Fruit fly (Drosophila melanogaster) whole organism, embryonic: ENCODE data around the gene Atu.
A peak's percentile ranks its signal among the peaks of the same experiment; 100 is the strongest.

Experiments used
- C15 ChIP-seq: fragments of 200-800 bp; sonication (Bioruptor generic); IDR thresholded peaks from 3 replicates; pipeline ENCODE4 v1.3.6; 2022; ENCODE audit warnings: missing biosample characterization, missing genetic modification characterization
- CG10209 ChIP-seq: fragments of 200-800 bp; sonication (Bioruptor generic); optimal IDR thresholded peaks from 3 replicates; lab custom pipeline; 2017; ENCODE audit warnings: missing biosample characterization, mild to moderate bottlenecking, missing genetic modification characterization, missing genetic modification reagents
- CG10366 ChIP-seq: fragments of 200-800 bp; sonication (Bioruptor generic); IDR thresholded peaks from 2 replicates; pipeline ENCODE4 v1.3.6; 2022; ENCODE audit warnings: missing biosample characterization, missing genetic modification characterization
- CG10431 ChIP-seq: fragments of 200-800 bp; sonication (Bioruptor generic); optimal IDR thresholded peaks from 3 replicates; lab custom pipeline; 2018; ENCODE audit warnings: missing biosample characterization, mild to moderate bottlenecking, missing genetic modification characterization
- CG12219 ChIP-seq: fragments of 200-800 bp; sonication (Bioruptor generic); optimal IDR thresholded peaks from 3 replicates; lab custom pipeline; 2018; ENCODE audit warnings: missing biosample characterization, mild to moderate bottlenecking, missing genetic modification characterization
- CG12391 ChIP-seq: fragments of 200-800 bp; sonication (Bioruptor generic); optimal IDR thresholded peaks from 3 replicates; lab custom pipeline; 2018; ENCODE audit warnings: missing biosample characterization, mild to moderate bottlenecking, missing genetic modification characterization, moderate library complexity
- CG12659 ChIP-seq: fragments of 200-800 bp; sonication (Bioruptor generic); optimal IDR thresholded peaks from 3 replicates; lab custom pipeline; 2017; ENCODE audit warnings: mild to moderate bottlenecking, missing biosample characterization, missing genetic modification reagents, missing genetic modification characterization
- CG12942 ChIP-seq: fragments of 200-800 bp; sonication (Bioruptor generic); optimal IDR thresholded peaks from 3 replicates; lab custom pipeline; 2016; ENCODE audit warnings: missing biosample characterization, missing genetic modification characterization
- CG13296 ChIP-seq: fragments of 200-800 bp; sonication (Bioruptor generic); optimal IDR thresholded peaks from 3 replicates; lab custom pipeline; 2018; ENCODE audit warnings: missing biosample characterization, mild to moderate bottlenecking, missing genetic modification characterization
- CG15011 ChIP-seq: fragments of 200-800 bp; sonication (Bioruptor generic); optimal IDR thresholded peaks from 3 replicates; lab custom pipeline; 2018; ENCODE audit warnings: missing biosample characterization, mild to moderate bottlenecking, missing genetic modification characterization
- CG15514 ChIP-seq: fragments of 200-800 bp; sonication (Bioruptor generic); optimal IDR thresholded peaks from 3 replicates; lab custom pipeline; 2017; ENCODE audit warnings: missing biosample characterization, missing genetic modification characterization, mild to moderate bottlenecking, moderate library complexity, missing genetic modification reagents
- CG17361 ChIP-seq: fragments of 200-800 bp; sonication (Bioruptor generic); IDR thresholded peaks from 3 replicates; pipeline ENCODE4 v1.3.6; 2022; ENCODE audit warnings: missing biosample characterization, missing genetic modification characterization
- CG3726 ChIP-seq: fragments of 200-800 bp; sonication (Bioruptor generic); IDR thresholded peaks from 3 replicates; pipeline ENCODE4, ENCODE4 v1.3.6; 2022; ENCODE audit warnings: missing biosample characterization, missing genetic modification characterization
- CG4424 ChIP-seq: fragments of 200-800 bp; sonication (Bioruptor generic); optimal IDR thresholded peaks from 3 replicates; lab custom pipeline; 2016; ENCODE audit warnings: missing biosample characterization, missing genetic modification characterization
- CG6813 ChIP-seq: fragments of 200-800 bp; sonication (Bioruptor generic); optimal IDR thresholded peaks from 2 replicates; lab custom pipeline; 2017; ENCODE audit warnings: missing biosample characterization, missing genetic modification characterization, mild to moderate bottlenecking, moderate library complexity, missing genetic modification reagents
- CG7987 ChIP-seq: fragments of 200-800 bp; sonication (Bioruptor generic); optimal IDR thresholded peaks from 2 replicates; lab custom pipeline; 2018; ENCODE audit warnings: missing biosample characterization, mild to moderate bottlenecking, missing genetic modification characterization, moderate library complexity
- CG9609 ChIP-seq: fragments of 200-800 bp; sonication (Bioruptor generic); optimal IDR thresholded peaks from 3 replicates; lab custom pipeline; 2016; ENCODE audit warnings: missing biosample characterization, missing genetic modification characterization
- Dek ChIP-seq: fragments of 200-800 bp; sonication (Bioruptor generic); optimal IDR thresholded peaks from 3 replicates; lab custom pipeline; 2019; ENCODE audit warnings: missing biosample characterization, mild to moderate bottlenecking, missing genetic modification characterization, moderate library complexity
- E2f1 ChIP-seq: fragments of 200-800 bp; sonication (Bioruptor generic); IDR thresholded peaks from 2 replicates; pipeline ENCODE4 v1.3.6; 2022; ENCODE audit warnings: missing biosample characterization, missing genetic modification characterization
- Gug ChIP-seq: fragments of 200-800 bp; sonication (Bioruptor generic); IDR thresholded peaks from 4 replicates; pipeline ENCODE4 v1.3.6; 2022; ENCODE audit warnings: missing biosample characterization, missing genetic modification characterization
- HHEX ChIP-seq: fragments of 200-800 bp; sonication (Bioruptor generic); optimal IDR thresholded peaks from 3 replicates; lab custom pipeline; 2017; ENCODE audit warnings: missing biosample characterization, mild to moderate bottlenecking, missing genetic modification characterization, missing genetic modification reagents
- Hmx ChIP-seq: fragments of 200-800 bp; sonication (Bioruptor generic); optimal IDR thresholded peaks from 2 replicates; lab custom pipeline; 2016; ENCODE audit warnings: missing biosample characterization, missing genetic modification characterization
- Hr39 ChIP-seq: fragments of >200 bp; optimal IDR thresholded peaks from 2 replicates; lab custom pipeline; 2017
- Mad ChIP-seq: fragments of 200-800 bp; sonication (Bioruptor generic); optimal IDR thresholded peaks from 2 replicates; lab custom pipeline; 2016; ENCODE audit warnings: missing biosample characterization, missing genetic modification characterization
- Neu2 ChIP-seq: fragments of 200-800 bp; sonication (Bioruptor generic); optimal IDR thresholded peaks from 3 replicates; lab custom pipeline; 2016; ENCODE audit warnings: missing biosample characterization, missing genetic modification characterization, borderline replicate concordance
- Rx ChIP-seq: fragments of 200-800 bp; sonication (Bioruptor generic); IDR thresholded peaks from 2 replicates; pipeline ENCODE4 v1.3.6; 2022; ENCODE audit warnings: missing biosample characterization, missing genetic modification characterization
- TFAM ChIP-seq: fragments of 200-800 bp; sonication (Bioruptor generic); optimal IDR thresholded peaks from 2 replicates; lab custom pipeline; 2017; ENCODE audit warnings: missing biosample characterization, missing genetic modification characterization, inconsistent platforms
- cato ChIP-seq: fragments of 200-800 bp; sonication (Bioruptor generic); optimal IDR thresholded peaks from 2 replicates; lab custom pipeline; 2016; ENCODE audit warnings: missing biosample characterization, missing genetic modification characterization, borderline replicate concordance
- caup ChIP-seq: fragments of 200-800 bp; sonication (Bioruptor generic); optimal IDR thresholded peaks from 3 replicates; lab custom pipeline; 2017; ENCODE audit warnings: missing biosample characterization, mild to moderate bottlenecking, missing genetic modification characterization, moderate library complexity; ENCODE audit not compliant: severe bottlenecking
- dan ChIP-seq: fragments of 200-800 bp; sonication (Bioruptor generic); IDR thresholded peaks from 2 replicates; pipeline ENCODE4 v1.3.6; 2022; ENCODE audit warnings: missing biosample characterization, missing genetic modification characterization
- danr ChIP-seq: fragments of 200-800 bp; sonication (Bioruptor generic); IDR thresholded peaks from 2 replicates; pipeline ENCODE4 v1.3.6; 2022; ENCODE audit warnings: missing biosample characterization, missing genetic modification characterization
- disco-r ChIP-seq: fragments of 200-800 bp; sonication (Bioruptor generic); optimal IDR thresholded peaks from 2 replicates; lab custom pipeline; 2016; ENCODE audit warnings: missing biosample characterization, missing genetic modification characterization
- dpn ChIP-seq, 2 experiments: fragments of 200-800 bp; sonication (Bioruptor generic); optimal IDR thresholded peaks; 3 replicates each; lab custom pipeline; 2016; ENCODE audit warnings: missing biosample characterization in 2 of 2, missing genetic modification characterization in 2 of 2
- exex ChIP-seq: fragments of 200-800 bp; sonication (Bioruptor generic); optimal IDR thresholded peaks from 4 replicates; lab custom pipeline; 2018; ENCODE audit warnings: missing biosample characterization, mild to moderate bottlenecking, missing genetic modification characterization, moderate library complexity
- eyg ChIP-seq: fragments of 200-800 bp; sonication (Bioruptor generic); optimal IDR thresholded peaks from 3 replicates; lab custom pipeline; 2016; ENCODE audit warnings: missing biosample characterization, missing genetic modification characterization
- fd3F ChIP-seq: fragments of 200-800 bp; sonication (Bioruptor generic); optimal IDR thresholded peaks from 2 replicates; lab custom pipeline; 2018; ENCODE audit warnings: missing biosample characterization, mild to moderate bottlenecking, missing genetic modification characterization, moderate library complexity
- gem ChIP-seq: fragments of 200-800 bp; sonication (Bioruptor generic); optimal IDR thresholded peaks from 2 replicates; lab custom pipeline; 2019; ENCODE audit warnings: missing biosample characterization, mild to moderate bottlenecking, missing genetic modification characterization, moderate library complexity
- gt ChIP-seq: fragments of 200-800 bp; sonication (Bioruptor generic); IDR thresholded peaks from 2 replicates; pipeline ENCODE4 v1.3.6; 2022; ENCODE audit warnings: missing biosample characterization, missing genetic modification characterization
- ham ChIP-seq: fragments of 200-800 bp; sonication (Bioruptor generic); IDR thresholded peaks from 2 replicates; pipeline ENCODE4 v1.3.6; 2022; ENCODE audit warnings: missing biosample characterization, missing genetic modification characterization
- hkb ChIP-seq, 2 experiments: fragments of 200-800 bp in 1 of 2; fragments of >200 bp in 1 of 2; sonication (Bioruptor generic) in 1 of 2; IDR thresholded peaks in 1 of 2; optimal IDR thresholded peaks in 1 of 2; 2 replicates each; pipeline versions ENCODE4 v1.3.6 to Lab custom; 2017 to 2022; ENCODE audit warnings: missing biosample characterization in 1 of 2, missing genetic modification characterization in 1 of 2
- ind ChIP-seq: fragments of 200-800 bp; sonication (Bioruptor generic); optimal IDR thresholded peaks from 3 replicates; lab custom pipeline; 2016; ENCODE audit warnings: missing biosample characterization, missing genetic modification characterization
- jing ChIP-seq: fragments of 200-800 bp; sonication (Bioruptor generic); optimal IDR thresholded peaks from 2 replicates; lab custom pipeline; 2018; ENCODE audit warnings: missing biosample characterization, mild to moderate bottlenecking, missing genetic modification characterization
- nerfin-1 ChIP-seq: fragments of 200-800 bp; sonication (Bioruptor generic); optimal IDR thresholded peaks from 3 replicates; lab custom pipeline; 2019; ENCODE audit warnings: missing biosample characterization, mild to moderate bottlenecking, missing genetic modification characterization, moderate library complexity
- pfk ChIP-seq: fragments of 200-800 bp; sonication (Bioruptor generic); optimal IDR thresholded peaks from 2 replicates; lab custom pipeline; 2018; ENCODE audit warnings: missing biosample characterization, mild to moderate bottlenecking, missing genetic modification characterization, moderate library complexity
- pho ChIP-seq: fragments of 200-800 bp; sonication (Bioruptor generic); optimal IDR thresholded peaks from 2 replicates; lab custom pipeline; 2016; ENCODE audit warnings: missing biosample characterization, missing genetic modification characterization
- pnt ChIP-seq: fragments of 200-800 bp; sonication (Bioruptor generic); optimal IDR thresholded peaks from 3 replicates; lab custom pipeline; 2016; ENCODE audit warnings: missing biosample characterization, missing genetic modification characterization
- rib ChIP-seq: fragments of 200-800 bp; sonication (Bioruptor generic); IDR thresholded peaks from 2 replicates; pipeline ENCODE4 v1.3.6; 2022; ENCODE audit warnings: missing biosample characterization, missing genetic modification characterization
- slbo ChIP-seq: fragments of 200-800 bp; sonication (Bioruptor generic); IDR thresholded peaks from 2 replicates; pipeline ENCODE4 v1.3.6; 2022; ENCODE audit warnings: missing biosample characterization, missing genetic modification characterization
- slp2 ChIP-seq: fragments of 200-800 bp; sonication (Bioruptor generic); optimal IDR thresholded peaks from 2 replicates; lab custom pipeline; 2016; ENCODE audit warnings: missing biosample characterization, missing genetic modification characterization
- tin ChIP-seq: fragments of 200-800 bp; sonication (Bioruptor generic); optimal IDR thresholded peaks from 3 replicates; lab custom pipeline; 2016; ENCODE audit warnings: missing biosample characterization, missing genetic modification characterization

The Atu gene

DNA sequence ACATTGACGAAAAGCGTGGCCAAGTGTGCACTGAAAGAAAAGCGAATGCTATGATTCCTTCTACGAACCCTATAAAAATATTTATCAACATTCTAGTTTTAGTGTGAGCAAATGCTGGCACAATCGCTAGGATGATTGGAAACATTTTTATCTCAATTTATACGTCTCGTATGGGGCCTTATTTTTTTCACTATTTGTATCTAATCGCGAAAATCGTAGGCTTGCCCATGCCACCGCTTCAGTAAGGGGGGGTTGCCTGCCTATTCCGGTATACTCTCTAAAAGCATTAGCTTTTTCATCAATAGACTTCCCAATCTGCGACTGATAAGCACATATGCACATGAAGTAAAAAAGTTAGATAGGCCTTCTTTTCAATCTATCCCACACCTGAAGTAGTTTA, 47.5 kb upstream of the Atu start (continued):
- TF ChIP-seq rib (GFP tag; lab: Robert Waterston, UW) (peak; percentile 79), slbo (GFP tag; lab: Robert Waterston, UW) (peak; percentile 92), Dek (tag; lab: Kevin White, UChicago) (peak; percentile 79), pho (GFP tag; lab: Kevin White, UChicago) (peak; percentile 79), pfk (GFP tag; lab: Kevin White, UChicago) (no peak), CG10209 (GFP tag; lab: Kevin White, UChicago) (peak; percentile 82), eyg (peak; percentile 77), TFAM (GFP tag; lab: Kevin White, UChicago) (no peak), fd3F (GFP tag; lab: Kevin White, UChicago) (peak; percentile 73), HHEX (GFP tag; lab: Kevin White, UChicago) (peak; percentile 80), gem (tag; lab: Kevin White, UChicago) (no peak), CG3726 (GFP tag; lab: Robert Waterston, UW) (peak; percentile 72; the same call in 1 of the 3 replicates), CG12219 (GFP tag; lab: Kevin White, UChicago) (peak; percentile 80), Hr39 (lab: Kevin White, UChicago) (no peak), dpn (GFP tag; optimal IDR thresholded peaks at IDR 0.05; lab: Kevin White, UChicago) (peak; percentile 57 to 74), disco-r (peak; percentile 26), Neu2 (GFP tag; lab: Kevin White, UChicago) (no peak), CG6813 (GFP tag; lab: Kevin White, UChicago) (peak; percentile 76), CG12659 (peak; percentile 84), E2f1 (GFP tag; lab: Robert Waterston, UW) (peak; percentile 86), slp2 (GFP tag; lab: Kevin White, UChicago) (peak; percentile 54), CG10431 (no peak), CG9609 (GFP tag; lab: Kevin White, UChicago) (peak; percentile 81), C15 (peak; percentile 74; the same call in 2 of the 3 replicates), CG7987 (peak; percentile 64), CG4424 (peak; percentile 63), Mad (peak; percentile 80), Hmx (GFP tag; lab: Kevin White, UChicago) (no peak), exex (tag; lab: Kevin White, UChicago) (peak; percentile 95), CG15514 (GFP tag; lab: Kevin White, UChicago) (peak; percentile 80), CG13296 (peak; percentile 81), Rx (GFP tag; lab: Robert Waterston, UW) (peak; percentile 77), danr (GFP tag; lab: Robert Waterston, UW) (peak; percentile 67; the same call in 1 of the 2 replicates), tin (GFP tag; lab: Kevin White, UChicago) (peak; percentile 59), jing (GFP tag; lab: Kevin White, UChicago) (no peak), hkb (optimal IDR thresholded peaks at IDR 0.05; lab: Kevin White, UChicago) (no peak), hkb (GFP tag; IDR thresholded peaks at IDR 0.05; lab: Robert Waterston, UW) (peak; percentile 92), CG10366 (GFP tag; lab: Robert Waterston, UW) (peak; percentile 87), pnt (GFP tag; lab: Kevin White, UChicago) (peak; percentile 73), ham (GFP tag; lab: Robert Waterston, UW) (no peak), CG12942 (peak; percentile 56), gt (peak; percentile 56; the same call in 1 of the 2 replicates), Gug (GFP tag; lab: Robert Waterston, UW) (peak; percentile 80), cato (GFP tag; lab: Kevin White, UChicago) (no peak), nerfin-1 (tag; lab: Kevin White, UChicago) (peak; percentile 60), CG15011 (GFP tag; lab: Kevin White, UChicago) (peak; percentile 69), dan (GFP tag; lab: Robert Waterston, UW) (0 out of 2 replicates have a peak, but pooled peaks have one; percentile 26), ind (peak; percentile 78), CG12391 (tag; lab: Kevin White, UChicago) (peak; percentile 82), caup (GFP tag; lab: Kevin White, UChicago) (peak; percentile 85), CG17361 (peak; percentile 79)
